Fruit fly (Drosophila melanogaster) whole organism, adult: ENCODE measurements around the gene CG34347.

ENCODE experiments used
- CG14711 ChIP-seq: fragments of 200-800 bp; sonication (Bioruptor generic); optimal IDR thresholded peaks from 2 replicates; lab custom pipeline; 2018; ENCODE audit warnings: missing biosample characterization, mild to moderate bottlenecking, missing genetic modification characterization, moderate library complexity
- CG1620 ChIP-seq: fragments of 200-800 bp; sonication (Bioruptor generic); optimal IDR thresholded peaks from 2 replicates; lab custom pipeline; 2016; ENCODE audit warnings: missing biosample characterization, missing genetic modification characterization
- Hr96 ChIP-seq: fragments of 200-800 bp; sonication (Bioruptor generic); optimal IDR thresholded peaks from 2 replicates; lab custom pipeline; 2016; ENCODE audit warnings: missing biosample characterization, missing genetic modification characterization
- cic ChIP-seq: fragments of 200-800 bp; sonication (Bioruptor generic); optimal IDR thresholded peaks from 2 replicates; lab custom pipeline; 2017; ENCODE audit warnings: missing biosample characterization, mild to moderate bottlenecking, missing genetic modification characterization, moderate library complexity
- toe ChIP-seq: fragments of 200-800 bp; sonication (Bioruptor generic); optimal IDR thresholded peaks from 2 replicates; lab custom pipeline; 2016; ENCODE audit warnings: missing biosample characterization, missing genetic modification characterization

DNA sequence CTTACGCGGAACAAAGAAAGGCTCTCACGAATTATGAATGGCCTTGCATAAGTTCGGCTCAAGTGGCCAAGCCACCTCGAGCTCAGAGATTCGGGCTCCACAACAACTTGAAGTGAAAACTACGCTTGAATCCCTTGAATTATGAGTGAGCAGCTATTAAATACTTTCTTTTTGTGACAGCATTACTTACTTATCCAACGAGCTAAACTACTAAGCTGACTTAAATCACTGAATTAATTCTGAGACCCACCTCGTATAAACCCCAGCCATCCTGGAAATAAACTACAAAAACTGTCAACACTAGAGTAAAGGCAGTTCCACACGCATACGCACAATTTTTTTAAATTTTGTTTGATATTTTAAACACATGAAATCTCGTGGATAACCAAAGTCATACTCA is 61.2 kb downstream of the CG34347 start, which contains the start of gene gskt:
- TF ChIP-seq Hr96: no peak
- TF ChIP-seq CG1620 (GFP tag; lab: Kevin White, UChicago): no peak
- no peak for TF ChIP-seq toe (GFP tag; lab: Kevin White, UChicago)
- TF ChIP-seq cic (GFP tag; lab: Kevin White, UChicago): no peak
- TF ChIP-seq CG14711 (tag; lab: Kevin White, UChicago): no peak
